Worm (Caenorhabditis elegans): ENCODE measurements around the gene sod-1.

ce11 chrII:6941520-6941919 lies 32.2 kb downstream of the sod-1 start:
- TF ChIP-seq flt-1 (GFP tag; IDR thresholded peaks at IDR 0.05) (no peak), ama-1 (optimal IDR thresholded peaks at IDR 0.05) (no peak), F13C5.2 (tag; optimal IDR thresholded peaks at IDR 0.05) (no peak), scrt-1 (GFP tag; IDR thresholded peaks at IDR 0.05) (no peak), tbx-11 (GFP tag; IDR thresholded peaks at IDR 0.05) (no peak), ceh-13 (GFP tag; optimal IDR thresholded peaks at IDR 0.05) (no peak), tra-4 (tag; optimal IDR thresholded peaks at IDR 0.05) (no peak), B0310.2 (tag; optimal IDR thresholded peaks at IDR 0.05) (no peak), ets-7 (tag; optimal IDR thresholded peaks at IDR 0.05) (no peak), hmbx-1 (tag; optimal IDR thresholded peaks at IDR 0.05) (no peak), sea-1 (GFP tag; conservative IDR thresholded peaks at IDR 0.05) (no peak), ceh-36 (tag; optimal IDR thresholded peaks at IDR 0.05) (no peak), aly-1 (tag; optimal IDR thresholded peaks at IDR 0.05) (no peak), tbx-37 (GFP tag; conservative IDR thresholded peaks at IDR 0.05) (no peak)

Measured in whole organism, early embryonic.